Fruit fly (Drosophila melanogaster): Measurements from ENCODE around the gene CG2129.
A peak's percentile ranks its signal among the peaks of the same experiment; 100 is the strongest.

Gene CG2129

DNA sequence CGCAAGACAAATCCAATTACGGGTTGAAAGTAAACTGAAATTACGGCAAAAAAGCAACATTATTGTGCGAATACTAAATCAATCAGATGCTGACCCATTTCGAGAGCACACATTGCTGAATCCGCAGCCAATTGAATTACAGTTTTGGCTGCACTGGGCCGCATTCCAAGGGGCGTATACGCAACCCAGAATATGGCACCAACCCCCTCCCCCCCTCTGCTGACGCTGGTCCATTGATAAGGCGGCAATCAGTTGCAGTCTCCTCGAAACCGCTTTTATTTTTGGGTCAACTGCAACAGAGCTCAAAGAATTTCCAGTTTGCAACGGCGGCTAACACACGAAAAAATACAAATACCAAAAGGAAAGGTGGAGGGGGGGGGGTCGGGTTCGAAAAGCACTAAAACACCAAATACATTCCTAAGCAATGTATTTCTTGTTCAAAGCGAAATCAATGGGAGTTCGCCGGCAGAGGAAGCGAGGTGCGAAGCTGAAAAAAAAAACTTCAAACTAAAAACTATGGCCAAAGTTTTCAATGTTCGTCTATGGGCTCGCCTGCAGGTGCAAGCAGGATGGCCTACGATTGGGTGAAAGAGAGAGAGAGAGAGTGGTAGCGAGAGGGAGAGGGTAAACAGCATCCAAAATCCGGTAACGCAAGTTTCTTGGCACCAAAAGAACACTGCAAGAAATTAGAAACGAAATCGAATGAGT, 50.0 kb downstream of the CG2129 start:
- TF ChIP-seq CG9948 (tag; optimal IDR thresholded peaks at IDR 0.05) (no peak), CG34367 (tag; optimal IDR thresholded peaks at IDR 0.05) (no peak), rn (GFP tag; IDR thresholded peaks at IDR 0.05) (no peak), CG14655 (GFP tag; optimal IDR thresholded peaks at IDR 0.05) (no peak), CG32121 (GFP tag; IDR thresholded peaks at IDR 0.05) (no peak), EcR (GFP tag; optimal IDR thresholded peaks at IDR 0.05) (no peak), Pif1B (GFP tag; optimal IDR thresholded peaks at IDR 0.05) (no peak), CG17806 (tag; optimal IDR thresholded peaks at IDR 0.05) (no peak), CG8159 (tag; optimal IDR thresholded peaks at IDR 0.05) (no peak), Ets98B (GFP tag; IDR thresholded peaks at IDR 0.05) (no peak), CG10348 (GFP tag; IDR thresholded peaks at IDR 0.05) (no peak), CG8301 (tag; optimal IDR thresholded peaks at IDR 0.05) (no peak), Snoo (tag; optimal IDR thresholded peaks at IDR 0.05) (no peak), Pif1A (GFP tag; optimal IDR thresholded peaks at IDR 0.05) (no peak)

DNA sequence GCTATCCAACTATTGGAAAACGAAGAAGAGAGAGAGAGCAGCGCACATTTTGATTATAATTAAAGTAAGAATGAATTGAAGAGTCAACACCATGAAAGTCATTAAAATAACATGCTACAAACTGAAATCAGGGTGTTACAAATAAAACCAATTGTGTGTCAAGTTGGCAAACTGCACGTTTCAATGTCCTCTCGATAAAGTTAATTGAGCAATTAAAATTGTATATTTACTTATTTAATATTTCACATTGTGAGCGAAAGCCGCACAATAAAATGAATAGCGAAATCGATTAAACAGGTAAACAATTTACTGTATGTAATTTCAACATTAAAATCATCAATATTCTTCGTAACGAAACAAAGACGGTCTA, 50.5 kb downstream of the CG2129 start:
- no peak for TF ChIP-seq CG13204 (GFP tag; optimal IDR thresholded peaks at IDR 0.05)
- no peak for TF ChIP-seq CG10348 (GFP tag; IDR thresholded peaks at IDR 0.05)
- TF ChIP-seq CG34367 (tag; optimal IDR thresholded peaks at IDR 0.05) = no peak
- no peak for TF ChIP-seq Ets98B (GFP tag; IDR thresholded peaks at IDR 0.05)
- TF ChIP-seq CG8301 (tag; optimal IDR thresholded peaks at IDR 0.05) = peak; percentile 24
- no peak for TF ChIP-seq gl (tag; optimal IDR thresholded peaks at IDR 0.05)
- TF ChIP-seq Pif1A (GFP tag; optimal IDR thresholded peaks at IDR 0.05) = no peak
- TF ChIP-seq CG17806 (tag; optimal IDR thresholded peaks at IDR 0.05) = no peak
- no peak for TF ChIP-seq rn (GFP tag; IDR thresholded peaks at IDR 0.05)
- TF ChIP-seq CG14655 (GFP tag; optimal IDR thresholded peaks at IDR 0.05) = peak; percentile 51
- TF ChIP-seq CG4496 (GFP tag; IDR thresholded peaks at IDR 0.05) = no peak
- TF ChIP-seq CG32121 (GFP tag; IDR thresholded peaks at IDR 0.05) = no peak
- no peak for TF ChIP-seq EcR (GFP tag; optimal IDR thresholded peaks at IDR 0.05)
- TF ChIP-seq CG15710 (tag; optimal IDR thresholded peaks at IDR 0.05) = no peak
- TF ChIP-seq Pif1B (GFP tag; optimal IDR thresholded peaks at IDR 0.05) = no peak
- peak; percentile 25 for TF ChIP-seq Snoo (tag; optimal IDR thresholded peaks at IDR 0.05)
- TF ChIP-seq D1 (tag; optimal IDR thresholded peaks at IDR 0.05) = no peak
- no peak for TF ChIP-seq CG12605 (GFP tag; IDR thresholded peaks at IDR 0.05)
- peak; percentile 38 for TF ChIP-seq CG8159 (tag; optimal IDR thresholded peaks at IDR 0.05)
- TF ChIP-seq CG9948 (tag; optimal IDR thresholded peaks at IDR 0.05) = peak; percentile 23
- TF ChIP-seq fd96Ca (GFP tag; IDR thresholded peaks at IDR 0.05) = no peak

DNA sequence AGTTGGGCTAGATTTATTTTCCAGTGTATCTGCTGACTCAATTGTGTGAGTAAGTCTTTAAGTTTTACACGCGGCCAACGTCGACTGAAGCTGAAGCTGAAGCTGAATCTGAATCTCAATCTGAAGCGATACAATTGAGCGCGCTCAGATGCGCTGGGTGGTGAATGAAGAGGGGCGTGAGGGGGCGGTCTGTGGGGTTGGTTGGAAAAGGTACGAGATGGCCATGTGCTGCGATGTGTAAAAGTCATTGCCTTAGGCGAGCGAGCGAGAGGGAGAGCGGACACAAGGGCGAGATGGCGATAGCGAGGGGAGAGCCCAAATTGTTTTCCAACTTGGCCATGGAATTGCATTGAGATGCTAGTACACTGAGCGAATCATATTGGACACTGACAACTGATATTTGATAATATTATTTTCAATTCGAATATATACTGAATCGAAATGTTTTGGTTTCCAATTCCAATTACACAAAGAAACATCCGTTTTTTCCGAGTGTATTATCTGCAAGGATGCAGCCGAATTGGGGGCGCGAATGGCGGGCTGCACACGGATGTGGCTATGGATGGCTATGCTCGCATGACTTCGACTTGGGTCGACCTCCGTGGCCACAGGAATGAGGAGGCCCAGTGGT, 51.1 kb downstream of the CG2129 start:
- TF ChIP-seq CG10348 (GFP tag; IDR thresholded peaks at IDR 0.05) = 0 out of 2 replicates have a peak, but pooled peaks have one; percentile 31
- peak; percentile 69 for TF ChIP-seq EcR (GFP tag; optimal IDR thresholded peaks at IDR 0.05)
- TF ChIP-seq CG13204 (GFP tag; optimal IDR thresholded peaks at IDR 0.05) = peak; percentile 81
- TF ChIP-seq CG9948 (tag; optimal IDR thresholded peaks at IDR 0.05) = peak; percentile 66
- peak; percentile 67 for TF ChIP-seq CG34367 (tag; optimal IDR thresholded peaks at IDR 0.05)
- TF ChIP-seq CG4496 (GFP tag; IDR thresholded peaks at IDR 0.05) = peak; percentile 89
- peak; percentile 70 for TF ChIP-seq Pif1A (GFP tag; optimal IDR thresholded peaks at IDR 0.05)
- peak; percentile 80 for TF ChIP-seq CG14655 (GFP tag; optimal IDR thresholded peaks at IDR 0.05)
- peak; percentile 63 for TF ChIP-seq Snoo (tag; optimal IDR thresholded peaks at IDR 0.05)
- peak; percentile 79 for TF ChIP-seq Ets98B (GFP tag; IDR thresholded peaks at IDR 0.05)
- TF ChIP-seq CG8159 (tag; optimal IDR thresholded peaks at IDR 0.05) = peak; percentile 55
- peak; percentile 19 for TF ChIP-seq gl (tag; optimal IDR thresholded peaks at IDR 0.05)
- peak; percentile 68 for TF ChIP-seq CG8301 (tag; optimal IDR thresholded peaks at IDR 0.05)
- peak; percentile 83 for TF ChIP-seq CG12605 (GFP tag; IDR thresholded peaks at IDR 0.05)
- TF ChIP-seq Pif1B (GFP tag; optimal IDR thresholded peaks at IDR 0.05) = peak; percentile 75
- peak; percentile 58 for TF ChIP-seq CG32121 (GFP tag; IDR thresholded peaks at IDR 0.05)
- TF ChIP-seq CG15710 (tag; optimal IDR thresholded peaks at IDR 0.05) = peak; percentile 55
- TF ChIP-seq fd96Ca (GFP tag; IDR thresholded peaks at IDR 0.05) = peak; percentile 82
- TF ChIP-seq D1 (tag; optimal IDR thresholded peaks at IDR 0.05) = no peak
- TF ChIP-seq rn (GFP tag; IDR thresholded peaks at IDR 0.05) = peak; percentile 55
- TF ChIP-seq CG17806 (tag; optimal IDR thresholded peaks at IDR 0.05) = peak; percentile 69

Measured in whole organism, pupa.